Worm (Caenorhabditis elegans) whole organism, L4 larva: Measurements from ENCODE around the gene D2023.1.

Experiments
- D1046.2 ChIP-seq: fragments of 200-800 bp; sonication (Bioruptor generic); IDR thresholded peaks from 2 replicates; pipeline ENCODE4 v1.3.6; 2022; ENCODE audit warnings: missing genetic modification characterization, missing compliant biosample characterization
- F49E8.2 ChIP-seq: sonication (generic microtip); optimal IDR thresholded peaks from 2 replicates; lab custom pipeline; 2016; ENCODE audit warnings: missing compliant biosample characterization, mild to moderate bottlenecking, missing genetic modification characterization, borderline replicate concordance
- T20F7.1 ChIP-seq: fragments of 200-800 bp; sonication (Bioruptor generic); optimal IDR thresholded peaks from 2 replicates; lab custom pipeline; 2018; ENCODE audit warnings: mild to moderate bottlenecking, missing genetic modification characterization, missing compliant biosample characterization
- T26A8.4 ChIP-seq: fragments of 200-800 bp; sonication (Bioruptor generic); IDR thresholded peaks from 2 replicates; pipeline ENCODE4 v1.3.6; 2022; ENCODE audit warnings: missing genetic modification characterization, missing compliant biosample characterization
- Y5F2A.4 ChIP-seq: fragments of 200-800 bp; sonication (Bioruptor generic); optimal IDR thresholded peaks from 2 replicates; lab custom pipeline; 2018; ENCODE audit warnings: mild to moderate bottlenecking, missing genetic modification characterization, missing compliant biosample characterization
- Y75B8A.6 ChIP-seq: fragments of 200-800 bp; sonication (Bioruptor generic); IDR thresholded peaks from 2 replicates; pipeline ENCODE4 v1.3.6; 2022; ENCODE audit warnings: missing genetic modification reagents, missing genetic modification characterization, missing compliant biosample characterization
- aha-1 ChIP-seq: fragments of 150-350 bp; peaks from one replicate; lab custom pipeline; 2014; ENCODE audit warnings: missing biosample characterization, missing genetic modification characterization
- ama-1 ChIP-seq: fragments of 150-350 bp; optimal IDR thresholded peaks from 2 replicates; lab custom pipeline; 2014; ENCODE audit warnings: inconsistent platforms, mixed read lengths
- ceh-28 ChIP-seq: fragments of 150-350 bp; optimal IDR thresholded peaks from 2 replicates; lab custom pipeline; 2014; ENCODE audit warnings: missing biosample characterization, missing genetic modification reagents, missing genetic modification characterization
- ceh-32 ChIP-seq: sonication (generic microtip); optimal IDR thresholded peaks from 2 replicates; lab custom pipeline; 2016; ENCODE audit warnings: mild to moderate bottlenecking, missing genetic modification characterization, missing compliant biosample characterization; ENCODE audit not compliant: poor library complexity
- ceh-82 ChIP-seq: sonication (generic microtip); optimal IDR thresholded peaks from 2 replicates; lab custom pipeline; 2017; ENCODE audit warnings: missing biosample characterization, missing genetic modification characterization
- cey-2 ChIP-seq: sonication (generic microtip); optimal IDR thresholded peaks from 3 replicates; lab custom pipeline; 2017; ENCODE audit warnings: missing genetic modification characterization, mild to moderate bottlenecking, missing compliant biosample characterization, antibody characterized with exemption, borderline replicate concordance; ENCODE audit not compliant: insufficient read depth
- ctbp-1 ChIP-seq: fragments of 200-800 bp; sonication (Bioruptor generic); IDR thresholded peaks from 2 replicates; pipeline ENCODE4 v1.3.6; 2022; ENCODE audit warnings: missing genetic modification reagents, missing genetic modification characterization, missing compliant biosample characterization
- daf-12 ChIP-seq: fragments of 150-350 bp; optimal IDR thresholded peaks from 2 replicates; lab custom pipeline; 2014; ENCODE audit warnings: missing biosample characterization, missing genetic modification reagents, missing genetic modification characterization
- daf-19 ChIP-seq: fragments of 200-800 bp; sonication (Bioruptor generic); conservative IDR thresholded peaks from 2 replicates; pipeline ENCODE4 v1.3.6; 2022; ENCODE audit warnings: missing genetic modification characterization, missing compliant biosample characterization
- dmd-6 ChIP-seq: fragments of 200-800 bp; sonication (Bioruptor generic); IDR thresholded peaks from 2 replicates; pipeline ENCODE4 v1.3.6; 2022; ENCODE audit warnings: missing genetic modification reagents, missing genetic modification characterization, missing compliant biosample characterization
- dpl-1 ChIP-seq: fragments of 150-350 bp; optimal IDR thresholded peaks from 2 replicates; lab custom pipeline; 2014; ENCODE audit warnings: missing biosample characterization, missing genetic modification reagents, missing genetic modification characterization
- dve-1 ChIP-seq: sonication (generic microtip); optimal IDR thresholded peaks from 2 replicates; lab custom pipeline; 2017; ENCODE audit warnings: antibody characterized with exemption, mild to moderate bottlenecking, missing genetic modification characterization, missing compliant biosample characterization; ENCODE audit not compliant: insufficient read depth
- hlh-11 ChIP-seq: fragments of 200-800 bp; sonication (Bioruptor generic); optimal IDR thresholded peaks from 2 replicates; lab custom pipeline; 2018; ENCODE audit warnings: mild to moderate bottlenecking, missing genetic modification characterization, missing compliant biosample characterization
- jun-1 ChIP-seq: fragments of 150-350 bp; optimal IDR thresholded peaks from 2 replicates; lab custom pipeline; 2014; ENCODE audit warnings: missing biosample characterization, missing genetic modification reagents, missing genetic modification characterization
- lin-13 ChIP-seq: fragments of 150-350 bp; optimal IDR thresholded peaks from 2 replicates; lab custom pipeline; 2014; ENCODE audit warnings: missing biosample characterization, missing genetic modification reagents, missing genetic modification characterization
- lin-38 ChIP-seq: fragments of 200-800 bp; sonication (Bioruptor generic); IDR thresholded peaks from 2 replicates; pipeline ENCODE4 v1.3.6; 2022; ENCODE audit warnings: missing genetic modification reagents, missing genetic modification characterization, missing compliant biosample characterization
- lin-39 ChIP-seq: fragments of 150-350 bp; optimal IDR thresholded peaks from 2 replicates; lab custom pipeline; 2014; ENCODE audit warnings: missing biosample characterization, missing genetic modification reagents, missing genetic modification characterization
- mdl-1 ChIP-seq, 2 experiments: fragments of 150-350 bp in 1 of 2; sonication (generic microtip) in 1 of 2; optimal IDR thresholded peaks; 2 replicates each; lab custom pipeline; 2014 to 2017; ENCODE audit warnings: missing biosample characterization in 2 of 2, missing genetic modification characterization in 2 of 2
- mep-1 ChIP-seq: fragments of 150-350 bp; sonication (generic microtip); optimal IDR thresholded peaks from 3 replicates; lab custom pipeline; 2014; ENCODE audit warnings: missing biosample characterization, missing genetic modification characterization
- mes-2 ChIP-seq: sonication (generic microtip); optimal IDR thresholded peaks from 2 replicates; lab custom pipeline; 2016; ENCODE audit warnings: missing genotype, mild to moderate bottlenecking, missing genetic modification characterization, missing compliant biosample characterization; ENCODE audit not compliant: poor library complexity, severe bottlenecking
- mxl-2 ChIP-seq: fragments of 200-800 bp; sonication (Bioruptor generic); conservative IDR thresholded peaks from 2 replicates; pipeline ENCODE4 v1.3.6; 2022; ENCODE audit warnings: missing genetic modification reagents, missing genetic modification characterization, missing compliant biosample characterization
- mxl-3 ChIP-seq: fragments of 200-800 bp; sonication (Bioruptor generic); optimal IDR thresholded peaks from 2 replicates; lab custom pipeline; 2018; ENCODE audit warnings: mild to moderate bottlenecking, missing genetic modification characterization, missing compliant biosample characterization
- nhr-102 ChIP-seq: sonication (generic microtip); optimal IDR thresholded peaks from 2 replicates; lab custom pipeline; 2016; ENCODE audit warnings: mild to moderate bottlenecking, missing genetic modification characterization, moderate library complexity, missing compliant biosample characterization
- nhr-11 ChIP-seq: fragments of 150-350 bp; optimal IDR thresholded peaks from 2 replicates; lab custom pipeline; 2014; ENCODE audit warnings: missing biosample characterization, missing genetic modification characterization
- nhr-48 ChIP-seq: sonication (generic microtip); optimal IDR thresholded peaks from 2 replicates; lab custom pipeline; 2016; ENCODE audit warnings: mild to moderate bottlenecking, missing genetic modification characterization, missing compliant biosample characterization
- pha-4 ChIP-seq, 2 experiments: fragments of 150-350 bp in 1 of 2; fragments of 200-800 bp in 1 of 2; sonication (Bioruptor generic) in 1 of 2; IDR thresholded peaks in 1 of 2; optimal IDR thresholded peaks in 1 of 2; 2 replicates each; pipeline versions ENCODE4 v1.3.6 to Lab custom; 2014 to 2022; ENCODE audit warnings: missing genetic modification characterization in 2 of 2, missing genetic modification reagents in 2 of 2, missing biosample characterization in 1 of 2, missing compliant biosample characterization in 1 of 2
- pqm-1 ChIP-seq: sonication (generic microtip); optimal IDR thresholded peaks from 2 replicates; lab custom pipeline; 2017; ENCODE audit warnings: missing biosample characterization, missing genetic modification characterization
- sdz-12 ChIP-seq: fragments of 200-800 bp; sonication (Bioruptor generic); optimal IDR thresholded peaks from 2 replicates; lab custom pipeline; 2018; ENCODE audit warnings: mild to moderate bottlenecking, missing genetic modification characterization, missing compliant biosample characterization
- set-16 ChIP-seq: fragments of 200-800 bp; sonication (Bioruptor generic); IDR thresholded peaks from 2 replicates; pipeline ENCODE4 v1.3.6; 2022; ENCODE audit warnings: missing genetic modification reagents, missing genetic modification characterization, missing compliant biosample characterization
- snpc-4 ChIP-seq: fragments of 150-350 bp; optimal IDR thresholded peaks from 2 replicates; lab custom pipeline; 2014; ENCODE audit warnings: missing biosample characterization, missing genetic modification characterization
- tag-97 ChIP-seq: fragments of 200-800 bp; sonication (Bioruptor generic); IDR thresholded peaks from 2 replicates; pipeline ENCODE4 v1.3.6; 2022; ENCODE audit warnings: missing genetic modification characterization, missing compliant biosample characterization
- unc-130 ChIP-seq: sonication (generic microtip); optimal IDR thresholded peaks from 2 replicates; lab custom pipeline; 2016; ENCODE audit warnings: missing genetic modification reagents, missing genetic modification characterization, missing compliant biosample characterization
- unc-39 ChIP-seq: sonication (generic microtip); optimal IDR thresholded peaks from 2 replicates; lab custom pipeline; 2017; ENCODE audit warnings: missing biosample characterization, missing genetic modification characterization
- unc-62 ChIP-seq, 3 experiments: fragments of 150-350 bp in 1 of 3; sonication (generic microtip); optimal IDR thresholded peaks in 2 of 3; peaks in 1 of 3; 1 replicate in 1 of 3; 2 replicates in 2 of 3; lab custom pipeline; 2014 to 2017; ENCODE audit warnings: missing biosample characterization in 3 of 3, missing genetic modification characterization in 3 of 3, missing genetic modification reagents in 3 of 3, missing genotype in 1 of 3
- vab-7 ChIP-seq: fragments of 200-800 bp; sonication (Bioruptor generic); IDR thresholded peaks from 2 replicates; pipeline ENCODE4 v1.3.6; 2022; ENCODE audit warnings: missing genetic modification reagents, missing genetic modification characterization, missing compliant biosample characterization

Gene D2023.1

DNA sequence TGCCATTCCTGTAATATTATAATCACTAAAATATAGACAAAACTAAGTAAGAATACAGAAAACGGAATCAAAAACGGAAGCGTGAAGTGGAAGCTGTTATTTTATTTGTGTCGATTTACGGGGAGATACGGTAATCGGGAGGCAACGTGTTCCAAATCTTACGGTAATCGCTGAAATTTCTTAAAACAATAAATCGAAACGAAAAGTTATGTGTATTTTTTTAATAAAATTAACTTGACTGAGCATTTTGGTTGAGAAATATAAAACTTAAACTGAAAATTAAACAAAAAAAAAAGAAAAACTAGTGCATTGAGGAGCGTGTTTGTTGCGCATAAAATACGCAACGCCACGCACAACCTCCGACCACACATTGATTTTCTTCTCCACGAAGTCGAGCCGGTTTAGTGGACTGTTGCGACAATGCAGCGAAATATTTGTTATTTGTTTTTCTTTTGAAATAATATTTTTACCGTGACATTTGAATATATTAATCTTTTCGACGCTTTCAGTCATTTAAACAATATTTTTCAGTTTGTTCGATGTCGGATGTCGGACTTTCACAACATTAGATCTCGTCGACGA, 24.9 kb upstream of the D2023.1 start, which contains the start of the genes F55A11.1 and syx-5 (continued):
- TF ChIP-seq unc-39 (no peak), sdz-12 (no peak), mxl-3 (GFP tag; lab: Kevin White, UChicago) (peak; percentile 97), cey-2 (tag; lab: Kevin White, UChicago) (no peak), dpl-1 (GFP tag; lab: Kevin White, UChicago) (peak; percentile 71)
- TF ChIP-seq, all 104 proteins: peak for 52

DNA sequence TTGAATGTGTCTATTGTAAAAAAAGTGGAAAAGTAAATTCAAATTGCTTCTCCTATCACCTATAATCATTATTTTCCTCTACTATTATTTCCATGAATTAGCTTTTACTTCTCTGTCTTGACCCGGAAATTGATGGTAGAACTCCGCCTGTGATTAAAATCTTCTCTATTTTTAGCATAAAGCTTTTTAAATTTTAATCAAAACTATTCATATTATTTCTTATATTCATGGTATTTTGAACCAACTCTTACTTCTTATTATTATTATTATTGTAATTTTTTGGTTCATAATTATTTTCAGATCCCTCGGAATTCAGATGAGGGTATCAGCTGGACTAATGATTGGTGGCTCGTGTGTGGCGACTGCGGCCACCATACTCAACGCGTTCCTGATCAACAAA, 22.3 kb upstream of the D2023.1 start, which contains the start of gene sel-11:
TSS of gene sel-11 (plus strand) at position 301 of the 400 bp plus-strand sequence.
- TF ChIP-seq mxl-2 (GFP tag; lab: Robert Waterston, UW) (no peak), tag-97 (GFP tag; lab: Robert Waterston, UW) (no peak), lin-38 (peak; percentile 18; the same call in 1 of the 2 replicates), unc-62 (GFP tag; optimal IDR thresholded peaks at IDR 0.05 in 1 of 2; lab: Kevin White, UChicago) (peak in 1 of 2 experiments; percentile 51), unc-62 (tag; optimal IDR thresholded peaks at IDR 0.05; lab: Kevin White, UChicago) (no peak), mdl-1 (tag; optimal IDR thresholded peaks at IDR 0.05; lab: Kevin White, UChicago) (no peak), nhr-102 (tag; lab: Kevin White, UChicago) (no peak)

DNA sequence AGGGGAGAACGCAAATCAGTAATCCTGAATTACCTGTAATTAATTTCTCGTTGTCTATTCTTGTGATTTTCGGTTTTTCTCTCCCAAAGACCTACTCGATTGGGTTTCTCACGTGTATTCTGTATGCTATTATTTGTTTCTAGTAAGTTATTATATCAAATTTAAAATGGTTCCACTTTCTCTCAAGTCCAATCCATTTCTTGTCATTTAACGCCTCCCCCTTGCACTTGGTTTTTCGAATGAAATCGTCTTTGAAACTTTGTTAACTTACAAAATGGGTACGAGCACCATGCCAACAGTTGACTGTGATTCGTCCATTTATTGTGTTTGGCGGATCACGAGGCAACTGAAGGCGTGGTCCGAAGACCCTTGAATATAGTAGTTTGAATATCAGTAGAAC, 19.7 kb upstream of the D2023.1 start:
- TF ChIP-seq nhr-48 = no peak
- peak in 1 of 2 experiments; percentile 92 for TF ChIP-seq unc-62 (GFP tag; optimal IDR thresholded peaks at IDR 0.05 in 1 of 2; lab: Kevin White, UChicago)
- TF ChIP-seq unc-62 (tag; optimal IDR thresholded peaks at IDR 0.05; lab: Kevin White, UChicago) = no peak
- peak; percentile 55 for TF ChIP-seq aha-1
- no peak for TF ChIP-seq Y5F2A.4 (GFP tag; lab: Kevin White, UChicago)
- no peak for TF ChIP-seq cey-2 (tag; lab: Kevin White, UChicago)
- no peak for TF ChIP-seq Y75B8A.6
- no peak for TF ChIP-seq T26A8.4 (GFP tag; lab: Robert Waterston, UW)
- 0 out of 2 replicates have a peak, but pooled peaks have one; percentile 34 for TF ChIP-seq daf-19
- no peak for TF ChIP-seq hlh-11

DNA sequence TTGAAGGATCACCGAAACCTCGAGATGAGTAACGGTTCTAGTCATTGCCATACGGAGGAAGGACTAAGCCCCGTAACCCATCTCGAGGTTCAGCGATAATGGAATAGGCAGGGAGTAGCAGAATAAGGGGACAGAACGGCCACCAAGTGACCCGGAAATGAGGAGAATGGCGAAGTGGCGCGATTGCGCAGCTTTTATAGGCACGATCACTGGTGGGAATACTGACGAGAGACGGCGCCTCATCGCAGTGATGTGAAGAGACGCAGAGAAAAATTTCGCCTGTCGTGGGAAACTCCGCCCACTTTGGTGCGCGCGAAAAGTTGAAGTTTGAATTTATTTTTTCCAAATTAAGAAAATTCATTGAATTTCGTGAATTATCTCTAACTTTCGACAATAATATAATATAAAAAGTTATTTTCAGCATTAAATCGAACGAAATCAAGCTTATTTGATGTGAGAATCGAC, 19.3 kb upstream of the D2023.1 start, which contains the start of gene F55A11.4:
TSS of gene F55A11.4 (plus strand) at position 415 of the 465 bp plus-strand sequence.
- TF ChIP-seq dve-1 (tag; lab: Kevin White, UChicago) = no peak
- peak; percentile 25 for TF ChIP-seq mes-2 (tag; lab: Kevin White, UChicago)
- 0 out of 2 replicates have a peak, but pooled peaks have one; percentile 16 for TF ChIP-seq vab-7
- no peak for TF ChIP-seq nhr-11 (tag; lab: Kevin White, UChicago)
- peak; percentile 4 for TF ChIP-seq F49E8.2 (tag; lab: Kevin White, UChicago)
- TF ChIP-seq D1046.2 (GFP tag; lab: Robert Waterston, UW) = 0 out of 2 replicates have a peak, but pooled peaks have one; percentile 62
- TF ChIP-seq T26A8.4 (GFP tag; lab: Robert Waterston, UW) = no peak
- TF ChIP-seq unc-130 (GFP tag; lab: Kevin White, UChicago) = peak; percentile 33
- TF ChIP-seq hlh-11 = peak; percentile 22
- TF ChIP-seq ama-1 (lab: Kevin White, UChicago) = peak; percentile 82

DNA sequence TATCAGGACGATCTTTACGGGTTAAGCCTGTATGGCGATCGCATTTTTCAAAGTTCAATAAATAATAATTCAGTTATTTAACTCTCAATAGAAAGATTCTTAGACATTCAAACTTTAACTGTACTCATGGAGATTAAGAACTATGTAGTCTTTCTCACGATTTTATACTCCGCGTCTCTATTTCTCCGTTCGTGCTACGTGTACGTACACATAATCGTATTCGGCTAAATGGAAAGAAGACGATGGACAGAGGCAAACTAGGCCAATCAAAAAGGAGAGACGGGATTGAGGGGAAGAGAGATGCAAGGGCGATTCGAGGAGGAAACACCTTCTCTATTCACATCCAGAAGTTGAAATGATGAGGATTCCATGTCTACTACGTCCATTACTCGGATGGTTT, 15.9 kb upstream of the D2023.1 start, which contains the start of gene bus-18:
TSS of gene bus-18 (plus strand) at position 301 of the 400 bp plus-strand sequence.
- TF ChIP-seq dmd-6 (GFP tag; lab: Robert Waterston, UW) = no peak
- TF ChIP-seq pqm-1 (tag; lab: Kevin White, UChicago) = no peak
- no peak for TF ChIP-seq mxl-3 (GFP tag; lab: Kevin White, UChicago)
- TF ChIP-seq ceh-32 (tag; lab: Kevin White, UChicago) = no peak
- TF ChIP-seq mep-1 (tag; lab: Kevin White, UChicago) = no peak
- TF ChIP-seq snpc-4 (tag; lab: Kevin White, UChicago) = no peak
- TF ChIP-seq T20F7.1 (GFP tag; lab: Kevin White, UChicago) = no peak
- TF ChIP-seq aha-1 = no peak
- TF ChIP-seq lin-13 = no peak
- TF ChIP-seq pha-4 (GFP tag; IDR thresholded peaks at IDR 0.05; lab: Robert Waterston, UW) = no peak
- TF ChIP-seq pha-4 (tag; optimal IDR thresholded peaks at IDR 0.05; lab: Kevin White, UChicago) = no peak
- TF ChIP-seq daf-12 (tag; lab: Kevin White, UChicago) = no peak
- no peak for TF ChIP-seq sdz-12
- no peak for TF ChIP-seq ctbp-1
- no peak for TF ChIP-seq set-16 (GFP tag; lab: Robert Waterston, UW)
- TF ChIP-seq Y5F2A.4 (GFP tag; lab: Kevin White, UChicago) = no peak
- no peak for TF ChIP-seq jun-1 (tag; lab: Kevin White, UChicago)
- no peak for TF ChIP-seq ceh-82
- no peak for TF ChIP-seq ceh-28
- no peak for TF ChIP-seq lin-39
